Fruit fly (Drosophila melanogaster): ENCODE results near the gene CG13893.

CG13893 gene

DNA sequence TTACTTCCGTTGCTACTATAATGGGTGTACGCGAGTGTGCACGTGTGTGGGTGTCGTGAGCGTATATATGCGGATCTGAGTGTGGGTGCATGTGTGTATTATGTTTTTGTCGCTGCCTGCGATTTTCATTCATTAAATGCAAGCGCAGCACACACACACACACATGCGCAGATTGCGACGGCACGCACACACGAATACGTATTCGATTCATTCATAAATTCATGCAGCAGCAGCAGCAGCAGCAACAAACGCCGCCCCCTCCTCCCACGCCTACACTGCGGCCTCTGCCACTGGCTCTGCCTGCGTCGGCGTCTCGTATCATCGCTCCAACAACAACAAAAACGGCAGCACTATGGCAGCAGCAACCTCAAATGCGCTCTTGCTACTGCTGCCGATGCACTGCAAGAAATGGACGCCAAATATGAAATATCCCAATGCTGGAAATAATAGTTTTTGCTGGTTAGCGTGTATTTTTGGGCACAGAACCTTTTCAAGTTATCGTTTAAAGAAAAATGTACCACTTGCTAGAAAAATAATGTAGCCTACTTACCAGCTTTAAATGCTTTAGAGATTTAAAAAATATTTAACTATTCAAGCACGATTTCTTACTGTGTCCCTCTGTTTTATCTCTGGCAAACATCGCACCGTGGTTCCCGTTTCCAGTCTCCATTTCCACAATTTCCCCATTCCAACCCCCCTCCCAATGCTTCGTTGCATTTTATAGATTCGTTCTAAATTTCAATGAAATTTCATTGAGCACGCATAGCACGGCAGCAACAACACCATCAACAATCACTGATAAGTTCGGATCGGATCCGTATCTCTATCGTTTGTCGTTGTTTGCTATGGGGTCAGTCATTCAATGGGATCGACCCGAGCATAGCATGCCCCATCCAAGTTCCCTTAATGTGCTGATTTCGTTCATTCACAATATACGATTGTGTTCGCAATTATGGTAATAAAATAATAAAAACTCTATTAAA lies 29.8 kb upstream of the CG13893 start (continued):
- TF ChIP-seq Hr39 (GFP tag; optimal IDR thresholded peaks at IDR 0.05) (peak; percentile 73), Eip75B (GFP tag; optimal IDR thresholded peaks at IDR 0.05) (peak; percentile 67), dsx (GFP tag; optimal IDR thresholded peaks at IDR 0.05; ENCODE audit: poor library complexity, severe bottlenecking) (peak; percentile 55), CG6163 (GFP tag; IDR thresholded peaks at IDR 0.05) (peak; percentile 88), CG15336 (GFP tag; IDR thresholded peaks at IDR 0.05) (peak; percentile 91), Sox14 (GFP tag; optimal IDR thresholded peaks at IDR 0.05) (peak; percentile 80), CG8319 (GFP tag; optimal IDR thresholded peaks at IDR 0.05) (peak; percentile 37), CG8632 (GFP tag; optimal IDR thresholded peaks at IDR 0.05) (peak; percentile 38), Eip78C (GFP tag) (peak; percentile 90), CG1621 (tag; optimal IDR thresholded peaks at IDR 0.05) (peak; percentile 58), CG10631 (GFP tag; optimal IDR thresholded peaks at IDR 0.05) (peak; percentile 67), cyc (GFP tag; optimal IDR thresholded peaks at IDR 0.05) (peak; percentile 67), Lpt (GFP tag; optimal IDR thresholded peaks at IDR 0.05) (peak; percentile 85), CG8119 (GFP tag; IDR thresholded peaks at IDR 0.05) (peak; percentile 90), CG6808 (GFP tag; optimal IDR thresholded peaks at IDR 0.05) (peak; percentile 53), CG6854 (GFP tag; optimal IDR thresholded peaks at IDR 0.05) (no peak)

DNA sequence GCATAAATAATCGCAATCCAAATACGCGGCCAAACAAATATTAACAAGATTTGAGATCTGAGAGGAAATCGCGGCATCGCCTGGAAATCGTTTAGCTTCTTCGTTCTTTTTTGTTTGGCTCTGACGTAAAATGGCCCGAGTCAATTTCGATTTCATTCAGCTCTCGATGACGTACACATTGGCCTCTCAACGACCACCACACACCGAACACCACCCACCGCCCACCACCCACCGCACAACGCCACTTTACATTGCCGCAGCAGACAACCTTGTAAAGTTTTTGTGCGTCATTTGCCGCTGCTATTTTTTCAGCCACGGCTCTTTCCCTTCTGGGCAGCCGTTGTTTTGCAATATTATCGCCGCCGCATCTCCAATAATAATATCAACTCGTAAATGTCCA lies 28.2 kb upstream of the CG13893 start:
- TF ChIP-seq svp (GFP tag) (peak; percentile 14), CG3032 (tag; optimal IDR thresholded peaks at IDR 0.05) (no peak), lz (GFP tag; optimal IDR thresholded peaks at IDR 0.05) (no peak)

DNA sequence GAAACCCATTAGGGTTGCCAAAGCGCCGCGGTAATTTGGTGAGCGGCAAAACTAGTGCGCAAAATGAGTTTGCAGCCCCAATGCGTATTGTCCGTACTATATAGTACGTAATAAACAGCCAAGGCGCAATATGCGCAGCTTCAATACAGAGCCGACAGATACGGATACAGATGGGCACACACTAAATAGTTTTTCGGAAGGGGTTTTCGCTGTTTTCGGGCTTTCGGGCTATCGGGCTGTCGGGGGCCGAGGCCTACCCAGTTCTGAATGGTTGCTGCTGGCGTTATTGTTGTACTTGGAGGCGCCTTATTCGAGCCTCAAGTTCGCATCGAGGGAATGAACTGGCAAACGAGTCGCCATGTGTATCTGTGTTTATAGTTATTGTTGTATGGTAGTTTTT lies 26.9 kb upstream of the CG13893 start:
- 0 out of 3 replicates have a peak, but pooled peaks have one; percentile 6 for TF ChIP-seq CG6163 (GFP tag; IDR thresholded peaks at IDR 0.05)
- no peak for TF ChIP-seq CG15336 (GFP tag; IDR thresholded peaks at IDR 0.05)
- TF ChIP-seq Sox14 (GFP tag; optimal IDR thresholded peaks at IDR 0.05): no peak
- no peak for TF ChIP-seq CG16779 (tag; optimal IDR thresholded peaks at IDR 0.05)
- TF ChIP-seq eg (GFP tag; IDR thresholded peaks at IDR 0.05): 0 out of 3 replicates have a peak, but pooled peaks have one; percentile 17

DNA sequence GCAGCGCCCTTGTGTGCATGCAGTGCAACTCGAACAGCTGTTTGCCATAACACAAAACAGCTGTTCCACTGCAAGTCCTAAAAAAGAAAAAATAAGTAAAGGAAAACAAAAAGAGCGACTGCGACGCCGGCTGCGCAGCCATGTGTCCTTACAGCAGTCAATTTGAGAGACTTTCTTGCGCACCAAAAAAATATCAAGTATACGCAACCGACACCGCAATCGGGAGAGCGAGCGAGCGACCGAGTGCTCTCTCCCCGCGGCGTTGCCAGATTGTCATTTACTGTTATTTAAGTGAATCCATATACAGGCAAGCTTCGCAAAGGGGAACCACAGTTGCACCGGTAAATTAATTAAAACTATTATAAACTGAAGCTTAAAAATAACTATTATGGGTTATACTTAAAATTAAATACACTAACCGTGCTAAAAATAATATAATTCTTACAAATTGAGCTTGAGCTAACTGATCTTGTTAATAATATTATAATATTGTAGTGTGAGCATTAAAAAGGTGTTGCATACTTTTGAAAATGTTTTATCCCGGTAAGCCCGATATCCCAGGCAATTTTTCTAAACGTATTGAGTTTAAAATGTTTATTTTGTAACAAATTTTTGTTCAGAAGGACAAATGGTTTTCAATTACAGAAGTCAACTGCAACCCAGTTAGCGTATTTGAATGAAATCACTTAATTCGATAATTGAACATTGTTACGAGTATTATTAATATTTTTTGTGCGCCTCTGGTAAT lies 26.3 kb upstream of the CG13893 start:
- peak; percentile 41 for TF ChIP-seq CG16779 (tag; optimal IDR thresholded peaks at IDR 0.05)
- peak; percentile 7 for TF ChIP-seq CG10631 (GFP tag; optimal IDR thresholded peaks at IDR 0.05)
- TF ChIP-seq Lpt (GFP tag; optimal IDR thresholded peaks at IDR 0.05): no peak
- peak; percentile 3 for TF ChIP-seq net (GFP tag; optimal IDR thresholded peaks at IDR 0.05)
- peak; percentile 24 for TF ChIP-seq vri (GFP tag; optimal IDR thresholded peaks at IDR 0.05)
- no peak for TF ChIP-seq fkh (GFP tag; optimal IDR thresholded peaks at IDR 0.05)
- TF ChIP-seq CG8319 (GFP tag; optimal IDR thresholded peaks at IDR 0.05): no peak
- peak; percentile 56 for TF ChIP-seq Met (GFP tag; optimal IDR thresholded peaks at IDR 0.05)
- TF ChIP-seq CG3919 (GFP tag; optimal IDR thresholded peaks at IDR 0.05): peak; percentile 10
- TF ChIP-seq CG15336 (GFP tag; IDR thresholded peaks at IDR 0.05): no peak
- peak; percentile 47 for TF ChIP-seq acj6 (GFP tag; optimal IDR thresholded peaks at IDR 0.05)
- no peak for TF ChIP-seq CG11902 (GFP tag; optimal IDR thresholded peaks at IDR 0.05)
- TF ChIP-seq CG8632 (GFP tag; optimal IDR thresholded peaks at IDR 0.05): peak; percentile 19
- TF ChIP-seq Hr4 (GFP tag; optimal IDR thresholded peaks at IDR 0.05): peak; percentile 60
- TF ChIP-seq Ets21C (GFP tag; optimal IDR thresholded peaks at IDR 0.05): no peak
- TF ChIP-seq CG1621 (tag; optimal IDR thresholded peaks at IDR 0.05): no peak
- TF ChIP-seq CG6808 (GFP tag; optimal IDR thresholded peaks at IDR 0.05): no peak
- TF ChIP-seq CG7368 (GFP tag; optimal IDR thresholded peaks at IDR 0.05): peak; percentile 16
- TF ChIP-seq CG11762 (GFP tag; optimal IDR thresholded peaks at IDR 0.05; ENCODE audit: insufficient read depth): no peak
- peak; percentile 37 for TF ChIP-seq achi (GFP tag; optimal IDR thresholded peaks at IDR 0.05)
- TF ChIP-seq Eip75B (GFP tag; optimal IDR thresholded peaks at IDR 0.05): peak; percentile 21
- TF ChIP-seq CG34406 (GFP tag; optimal IDR thresholded peaks at IDR 0.05): no peak
- no peak for TF ChIP-seq Sox15 (GFP tag; optimal IDR thresholded peaks at IDR 0.05)
- TF ChIP-seq fd59A (GFP tag; optimal IDR thresholded peaks at IDR 0.05): no peak
- TF ChIP-seq CG8119 (GFP tag; IDR thresholded peaks at IDR 0.05): peak; percentile 41; the same call in 1 of the 3 replicates
- no peak for TF ChIP-seq Blimp-1 (GFP tag; optimal IDR thresholded peaks at IDR 0.05)
- TF ChIP-seq ss (GFP tag; optimal IDR thresholded peaks at IDR 0.05): peak in 1 of 2 experiments; percentile 52
- no peak for TF ChIP-seq Ets96B (tag; optimal IDR thresholded peaks at IDR 0.05)
- no peak for TF ChIP-seq dac (GFP tag; optimal IDR thresholded peaks at IDR 0.05)
- TF ChIP-seq CG6163 (GFP tag; IDR thresholded peaks at IDR 0.05): 0 out of 3 replicates have a peak, but pooled peaks have one; percentile 28

Data from whole organism, prepupa.